Fruit fly (Drosophila melanogaster): ENCODE data around the gene Shawl.

The Shawl gene

dm6 chr2L:9387240-9387672, 27.7 kb downstream of the Shawl start, which contains the start of gene Aldh (continued):
- TF ChIP-seq dmrt99B (tag; optimal IDR thresholded peaks at IDR 0.05) (peak; percentile 31), Dref (GFP tag; IDR thresholded peaks at IDR 0.05) (no peak), CG15601 (tag; optimal IDR thresholded peaks at IDR 0.05) (no peak), CG7963 (GFP tag; IDR thresholded peaks at IDR 0.05; ENCODE audit: partially characterized antibody) (no peak), Dip3 (GFP tag; optimal IDR thresholded peaks at IDR 0.05) (no peak), Dip2 (GFP tag; IDR thresholded peaks at IDR 0.05) (no peak), caup (GFP tag; optimal IDR thresholded peaks at IDR 0.05; ENCODE audit: severe bottlenecking) (peak; percentile 46), nerfin-2 (GFP tag; IDR thresholded peaks at IDR 0.05; ENCODE audit: partially characterized antibody) (no peak), sisA (GFP tag; IDR thresholded peaks at IDR 0.05) (no peak), Ada2b (GFP tag; IDR thresholded peaks at IDR 0.05) (no peak), CG7987 (GFP tag; optimal IDR thresholded peaks at IDR 0.05) (no peak), pho (GFP tag; optimal IDR thresholded peaks at IDR 0.05) (no peak), Hmr (GFP tag; optimal IDR thresholded peaks at IDR 0.05) (peak; percentile 54), Max (GFP tag; optimal IDR thresholded peaks at IDR 0.05) (no peak), ato (GFP tag; IDR thresholded peaks at IDR 0.05; ENCODE audit: partially characterized antibody) (no peak), Med (GFP tag) (no peak), CG7745 (tag; optimal IDR thresholded peaks at IDR 0.05) (no peak), CG2129 (GFP tag; IDR thresholded peaks at IDR 0.05; ENCODE audit: partially characterized antibody) (no peak), CG14441 (GFP tag; IDR thresholded peaks at IDR 0.05) (no peak), CG10267 (tag; optimal IDR thresholded peaks at IDR 0.05) (no peak), CG7357 (GFP tag; IDR thresholded peaks at IDR 0.05) (no peak), CG13624 (GFP tag; optimal IDR thresholded peaks at IDR 0.05) (no peak), Hmx (GFP tag; optimal IDR thresholded peaks at IDR 0.05) (no peak), CG14710 (tag; optimal IDR thresholded peaks at IDR 0.05) (no peak), ro (GFP tag; IDR thresholded peaks at IDR 0.05) (no peak), CG4617 (GFP tag; optimal IDR thresholded peaks at IDR 0.05; ENCODE audit: borderline replicate concordance) (no peak), sim (GFP tag; IDR thresholded peaks at IDR 0.05) (no peak), CG8924 (tag; optimal IDR thresholded peaks at IDR 0.05) (no peak), ab (GFP tag; optimal IDR thresholded peaks at IDR 0.05) (no peak), CG7839 (tag; optimal IDR thresholded peaks at IDR 0.05) (no peak), lmd (GFP tag; IDR thresholded peaks at IDR 0.05) (peak; percentile 52; the same call in 1 of the 2 replicates), CG10431 (GFP tag; optimal IDR thresholded peaks at IDR 0.05) (no peak), CG31224 (GFP tag; IDR thresholded peaks at IDR 0.05) (peak; percentile 41), pnt (GFP tag; optimal IDR thresholded peaks at IDR 0.05) (no peak), CG6683 (GFP tag; optimal IDR thresholded peaks at IDR 0.05) (no peak), CG7372 (GFP tag; IDR thresholded peaks at IDR 0.05) (peak; percentile 20; the same call in 1 of the 2 replicates), CG9609 (GFP tag; optimal IDR thresholded peaks at IDR 0.05) (no peak), Fer3 (tag; optimal IDR thresholded peaks at IDR 0.05) (peak; percentile 10), disco-r (GFP tag; optimal IDR thresholded peaks at IDR 0.05) (no peak), CG16863 (GFP tag; optimal IDR thresholded peaks at IDR 0.05) (no peak), CG17328 (GFP tag; IDR thresholded peaks at IDR 0.05) (no peak), gsb-n (tag; optimal IDR thresholded peaks at IDR 0.05) (no peak), CTCF (GFP tag; optimal IDR thresholded peaks at IDR 0.05) (no peak), mam (GFP tag; optimal IDR thresholded peaks at IDR 0.05) (no peak), CG2875 (GFP tag; optimal IDR thresholded peaks at IDR 0.05) (no peak), cas (GFP tag; IDR thresholded peaks at IDR 0.05) (no peak), pum (GFP tag; optimal IDR thresholded peaks at IDR 0.05) (no peak), Oaz (GFP tag; IDR thresholded peaks at IDR 0.05) (no peak), CG10366 (GFP tag; IDR thresholded peaks at IDR 0.05) (peak; percentile 40; the same call in 1 of the 2 replicates), amos (GFP tag; IDR thresholded peaks at IDR 0.05; ENCODE audit: partially characterized antibody) (0 out of 2 replicates have a peak, but pooled peaks have one; percentile 13), CG31441 (GFP tag; IDR thresholded peaks at IDR 0.05) (0 out of 2 replicates have a peak, but pooled peaks have one; percentile 25), CG16813 (GFP tag; IDR thresholded peaks at IDR 0.05; ENCODE audit: partially characterized antibody) (no peak)
